Fruit fly (Drosophila melanogaster) whole organism: ENCODE results near the gene Kdsr.

Source experiments
- CG8478 ChIP-seq: fragments of >200 bp; optimal IDR thresholded peaks from 2 replicates; lab custom pipeline; 2018; ENCODE audit warnings: inconsistent platforms
- usp ChIP-seq: fragments of >200 bp; optimal IDR thresholded peaks from 2 replicates; lab custom pipeline; 2017; ENCODE audit warnings: missing biosample characterization, missing genetic modification characterization, mixed read lengths

dm6 chr3R:25266751-25267150, 4.5 kb upstream of the Kdsr start:
- TF ChIP-seq usp (GFP tag; lab: Kevin White, UChicago) (no peak), CG8478 (lab: Kevin White, UChicago) (no peak)
